Fruit fly (Drosophila melanogaster) whole organism, prepupa: ENCODE data around the gene Hsp27.
A peak's percentile ranks its signal among the peaks of the same experiment; 100 is the strongest.

Experiments
- Blimp-1 ChIP-seq: fragments of 200-800 bp; sonication (Bioruptor generic); optimal IDR thresholded peaks from 3 replicates; lab custom pipeline; 2017; ENCODE audit warnings: missing biosample characterization, missing genetic modification characterization, mild to moderate bottlenecking, moderate library complexity, missing genetic modification reagents
- CG10631 ChIP-seq: fragments of 200-800 bp; sonication (Bioruptor generic); optimal IDR thresholded peaks from 2 replicates; lab custom pipeline; 2016; ENCODE audit warnings: missing biosample characterization, missing genetic modification characterization
- CG10669 ChIP-seq: fragments of 200-800 bp; sonication (Bioruptor generic); optimal IDR thresholded peaks from 3 replicates; lab custom pipeline; 2018; ENCODE audit warnings: missing biosample characterization, mild to moderate bottlenecking, missing genetic modification characterization, moderate library complexity
- CG11762 ChIP-seq: fragments of 200-800 bp; sonication (Bioruptor generic); optimal IDR thresholded peaks from 3 replicates; lab custom pipeline; 2016; ENCODE audit warnings: missing biosample characterization, missing genetic modification characterization; ENCODE audit not compliant: insufficient read depth
- CG11902 ChIP-seq: fragments of 200-800 bp; sonication (Bioruptor generic); optimal IDR thresholded peaks from 3 replicates; lab custom pipeline; 2016; ENCODE audit warnings: missing biosample characterization, missing genetic modification characterization
- CG15336 ChIP-seq: fragments of 200-800 bp; sonication (Bioruptor generic); IDR thresholded peaks from 2 replicates; pipeline ENCODE4 v1.3.6; 2022; ENCODE audit warnings: missing biosample characterization, missing genetic modification characterization
- CG1621 ChIP-seq: fragments of 200-800 bp; sonication (Bioruptor generic); optimal IDR thresholded peaks from 3 replicates; lab custom pipeline; 2018; ENCODE audit warnings: missing biosample characterization, mild to moderate bottlenecking, missing genetic modification characterization
- CG16779 ChIP-seq: fragments of 200-800 bp; sonication (Bioruptor generic); optimal IDR thresholded peaks from 3 replicates; lab custom pipeline; 2017; ENCODE audit warnings: missing biosample characterization, mild to moderate bottlenecking, missing genetic modification characterization
- CG34406 ChIP-seq: fragments of 200-800 bp; sonication (Bioruptor generic); optimal IDR thresholded peaks from 3 replicates; lab custom pipeline; 2016; ENCODE audit warnings: missing biosample characterization, missing genetic modification characterization
- CG3919 ChIP-seq: fragments of 200-800 bp; sonication (Bioruptor generic); optimal IDR thresholded peaks from 3 replicates; lab custom pipeline; 2016; ENCODE audit warnings: missing biosample characterization, missing genetic modification characterization
- CG6163 ChIP-seq: fragments of 200-800 bp; sonication (Bioruptor generic); IDR thresholded peaks from 3 replicates; pipeline ENCODE4 v1.3.6; 2022; ENCODE audit warnings: missing biosample characterization, missing genetic modification characterization
- CG6276 ChIP-seq: fragments of 200-800 bp; sonication (Bioruptor generic); optimal IDR thresholded peaks from 2 replicates; lab custom pipeline; 2017; ENCODE audit warnings: missing biosample characterization, mild to moderate bottlenecking, missing genetic modification characterization
- CG6808 ChIP-seq: fragments of 200-800 bp; sonication (Bioruptor generic); optimal IDR thresholded peaks from 3 replicates; lab custom pipeline; 2017; ENCODE audit warnings: missing biosample characterization, missing genetic modification characterization, mild to moderate bottlenecking, moderate library complexity, missing genetic modification reagents
- CG7368 ChIP-seq: fragments of 200-800 bp; sonication (Bioruptor generic); optimal IDR thresholded peaks from 3 replicates; lab custom pipeline; 2016; ENCODE audit warnings: missing biosample characterization, missing genetic modification characterization
- Eip78C ChIP-seq: fragments of 200-800 bp; sonication (Bioruptor generic); peaks from one replicate; lab custom pipeline; 2016; ENCODE audit warnings: missing biosample characterization, missing genetic modification characterization
- Eip93F ChIP-seq: fragments of 200-800 bp; sonication (Bioruptor generic); optimal IDR thresholded peaks from 2 replicates; lab custom pipeline; 2016; ENCODE audit warnings: missing biosample characterization, mild to moderate bottlenecking, missing genetic modification characterization
- Ets21C ChIP-seq: fragments of 200-800 bp; sonication (Bioruptor generic); optimal IDR thresholded peaks from 3 replicates; lab custom pipeline; 2016; ENCODE audit warnings: missing biosample characterization, missing genetic modification characterization
- Ets96B ChIP-seq: fragments of 200-800 bp; optimal IDR thresholded peaks from 2 replicates; lab custom pipeline; 2019; ENCODE audit warnings: missing biosample characterization, mild to moderate bottlenecking, missing genetic modification characterization, moderate library complexity
- Gug ChIP-seq: fragments of 200-800 bp; sonication (Bioruptor generic); IDR thresholded peaks from 2 replicates; pipeline ENCODE4 v1.3.6; 2022; ENCODE audit warnings: missing biosample characterization, missing genetic modification characterization
- OdsH ChIP-seq: fragments of 200-800 bp; sonication (Bioruptor generic); optimal IDR thresholded peaks from 3 replicates; lab custom pipeline; 2016; ENCODE audit warnings: missing biosample characterization, missing genetic modification characterization
- Sox14 ChIP-seq: fragments of 200-800 bp; sonication (Bioruptor generic); optimal IDR thresholded peaks from 3 replicates; lab custom pipeline; 2016; ENCODE audit warnings: missing biosample characterization, missing genetic modification characterization
- Sox15 ChIP-seq: fragments of 200-800 bp; sonication (Bioruptor generic); optimal IDR thresholded peaks from 3 replicates; lab custom pipeline; 2016; ENCODE audit warnings: missing biosample characterization, missing genetic modification characterization
- dac ChIP-seq: fragments of 200-800 bp; sonication (Bioruptor generic); optimal IDR thresholded peaks from 2 replicates; lab custom pipeline; 2017; ENCODE audit warnings: missing biosample characterization, mild to moderate bottlenecking, missing genetic modification characterization
- dsx ChIP-seq: fragments of 200-800 bp; optimal IDR thresholded peaks from 3 replicates; lab custom pipeline; 2019; ENCODE audit warnings: missing biosample characterization, mild to moderate bottlenecking, missing genetic modification characterization, moderate library complexity; ENCODE audit not compliant: poor library complexity, severe bottlenecking
- eg ChIP-seq: fragments of 200-800 bp; sonication (Bioruptor generic); IDR thresholded peaks from 3 replicates; pipeline ENCODE4 v1.3.6; 2022; ENCODE audit warnings: missing biosample characterization, missing genetic modification characterization
- fd59A ChIP-seq: fragments of 200-800 bp; sonication (Bioruptor generic); optimal IDR thresholded peaks from 2 replicates; lab custom pipeline; 2017; ENCODE audit warnings: missing biosample characterization, mild to moderate bottlenecking, missing genetic modification characterization, missing genetic modification reagents
- fd85E ChIP-seq: fragments of 200-800 bp; sonication (Bioruptor generic); optimal IDR thresholded peaks from 3 replicates; lab custom pipeline; 2016; ENCODE audit warnings: missing biosample characterization, missing genetic modification characterization
- lz ChIP-seq: fragments of 200-800 bp; sonication (Bioruptor generic); optimal IDR thresholded peaks from 3 replicates; lab custom pipeline; 2016; ENCODE audit warnings: missing biosample characterization, missing genetic modification characterization
- net ChIP-seq: fragments of 200-800 bp; sonication (Bioruptor generic); optimal IDR thresholded peaks from 3 replicates; lab custom pipeline; 2016; ENCODE audit warnings: missing biosample characterization, missing genetic modification characterization
- salr ChIP-seq, 2 experiments: fragments of 200-800 bp; sonication (Bioruptor generic); optimal IDR thresholded peaks; 3 replicates each; lab custom pipeline; 2016 to 2018; ENCODE audit warnings: missing biosample characterization in 2 of 2, missing genetic modification characterization in 2 of 2, mild to moderate bottlenecking in 1 of 2
- svp ChIP-seq: fragments of 200-800 bp; sonication (Bioruptor generic); peaks from one replicate; lab custom pipeline; 2016; ENCODE audit warnings: missing biosample characterization, missing genetic modification characterization
- topi ChIP-seq: fragments of 200-800 bp; sonication (Bioruptor generic); optimal IDR thresholded peaks from 3 replicates; lab custom pipeline; 2016; ENCODE audit warnings: missing biosample characterization, missing genetic modification characterization
- vri ChIP-seq: fragments of 200-800 bp; sonication (Bioruptor generic); optimal IDR thresholded peaks from 3 replicates; lab custom pipeline; 2016; ENCODE audit warnings: missing biosample characterization, mild to moderate bottlenecking, missing genetic modification characterization

The Hsp27 gene

dm6 chr3L:9381602-9382001 is 2.3 kb upstream of the Hsp27 start, which contains the start of gene Hsp23 (continued):
- TF ChIP-seq salr (GFP tag; optimal IDR thresholded peaks at IDR 0.05; lab: Kevin White, UChicago) (no peak), CG6163 (GFP tag; lab: Robert Waterston, UW) (peak; percentile 17; the same call in 2 of the 3 replicates), CG16779 (tag; lab: Kevin White, UChicago) (no peak), CG11902 (GFP tag; lab: Kevin White, UChicago) (no peak), OdsH (GFP tag; lab: Kevin White, UChicago) (peak; percentile 12), Eip93F (GFP tag; lab: Kevin White, UChicago) (peak; percentile 77), CG6808 (peak; percentile 61), CG3919 (GFP tag; lab: Kevin White, UChicago) (peak; percentile 37), topi (GFP tag; lab: Kevin White, UChicago) (peak; percentile 30), fd85E (no peak), lz (peak; percentile 20), dac (GFP tag; lab: Kevin White, UChicago) (no peak), Sox14 (GFP tag; lab: Kevin White, UChicago) (peak; percentile 53), Eip78C (GFP tag; lab: Kevin White, UChicago) (peak; percentile 67), eg (GFP tag; lab: Robert Waterston, UW) (peak; percentile 37; the same call in 1 of the 3 replicates), CG1621 (tag; lab: Kevin White, UChicago) (peak; percentile 13), dsx (peak; percentile 33), fd59A (GFP tag; lab: Kevin White, UChicago) (no peak), vri (GFP tag; lab: Kevin White, UChicago) (peak; percentile 57), Blimp-1 (peak; percentile 92)

- TF ChIP-seq Sox15 (no peak), net (GFP tag; lab: Kevin White, UChicago) (no peak), CG1621 (tag; lab: Kevin White, UChicago) (no peak), CG10669 (no peak), CG11902 (GFP tag; lab: Kevin White, UChicago) (no peak), Ets96B (no peak), CG34406 (no peak), topi (GFP tag; lab: Kevin White, UChicago) (no peak), Blimp-1 (no peak), Ets21C (no peak), CG11762 (GFP tag; lab: Kevin White, UChicago) (no peak), CG10631 (GFP tag; lab: Kevin White, UChicago) (no peak), OdsH (GFP tag; lab: Kevin White, UChicago) (no peak), Eip78C (GFP tag; lab: Kevin White, UChicago) (no peak), CG15336 (GFP tag; lab: Robert Waterston, UW) (no peak), CG7368 (GFP tag; lab: Kevin White, UChicago) (no peak), Eip93F (GFP tag; lab: Kevin White, UChicago) (no peak), eg (GFP tag; lab: Robert Waterston, UW) (no peak), fd85E (no peak), CG6276 (GFP tag; lab: Kevin White, UChicago) (no peak)
These were observed 699 bp downstream of the Hsp27 start for dm6 chr3L:9384445-9385079.

- no peak for TF ChIP-seq CG16779 (tag; lab: Kevin White, UChicago)
- TF ChIP-seq svp (GFP tag; lab: Kevin White, UChicago) = peak; percentile 78
- TF ChIP-seq, all 60 proteins: peak for 1
These were observed 7.6 kb downstream of the Hsp27 start for dm6 chr3L:9391340-9391980.

- TF ChIP-seq Eip78C (GFP tag; lab: Kevin White, UChicago) (peak; percentile 29), CG6808 (no peak), Gug (GFP tag; lab: Robert Waterston, UW) (no peak)
These were observed 12.2 kb downstream of the Hsp27 start for dm6 chr3L:9396038-9396437.
